Worm (Caenorhabditis elegans): ENCODE measurements around the gene C04C3.9.

DNA sequence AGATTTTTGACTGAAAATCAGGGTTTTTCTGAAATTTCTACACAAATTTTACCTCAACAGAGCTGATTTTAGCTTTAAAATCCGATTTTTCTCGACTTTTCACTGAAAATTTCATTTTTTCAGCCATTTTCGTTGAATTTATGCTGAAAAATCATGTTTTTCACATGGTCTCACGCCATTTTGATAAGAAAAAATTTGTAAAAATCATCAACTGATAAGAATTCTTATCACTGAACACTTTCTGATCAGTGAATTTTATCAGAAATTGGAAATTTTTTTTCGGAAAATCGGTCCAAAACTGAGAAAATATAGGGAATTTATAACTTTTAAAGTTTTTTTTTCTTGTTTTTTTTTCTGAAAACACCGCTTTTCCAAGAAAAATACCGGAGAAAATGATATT, 27.4 kb downstream of the C04C3.9 start:
- no peak for TF ChIP-seq tbx-2 (tag; optimal IDR thresholded peaks at IDR 0.05)
- no peak for TF ChIP-seq ceh-24 (tag; optimal IDR thresholded peaks at IDR 0.05)
- no peak for TF ChIP-seq unc-42 (tag; optimal IDR thresholded peaks at IDR 0.05)
- no peak for TF ChIP-seq mec-3 (tag; optimal IDR thresholded peaks at IDR 0.05; ENCODE audit: borderline replicate concordance)
- no peak for TF ChIP-seq pha-4 (tag; optimal IDR thresholded peaks at IDR 0.05)
- no peak for TF ChIP-seq che-1 (tag; optimal IDR thresholded peaks at IDR 0.05)
- no peak for TF ChIP-seq sox-4 (tag; optimal IDR thresholded peaks at IDR 0.05)
- no peak for TF ChIP-seq npax-4 (tag; optimal IDR thresholded peaks at IDR 0.05)
- no peak for TF ChIP-seq unc-86 (tag; optimal IDR thresholded peaks at IDR 0.05)
